Worm (Caenorhabditis elegans) whole organism, L1 larva: ENCODE results near the gene clec-38.

Experiments
- egl-27 ChIP-seq, 2 experiments: fragments of 150-350 bp in 1 of 2; sonication (generic microtip); optimal IDR thresholded peaks; 3 replicates each; lab custom pipeline; 2017 to 2018; ENCODE audit warnings: missing biosample characterization in 2 of 2, missing genetic modification characterization in 2 of 2, missing genetic modification reagents in 2 of 2
- fkh-4 ChIP-seq: sonication (generic microtip); optimal IDR thresholded peaks from 2 replicates; lab custom pipeline; 2016; ENCODE audit warnings: missing compliant biosample characterization, missing genetic modification characterization, borderline replicate concordance
- lin-35 ChIP-seq, 2 experiments: fragments of 150-350 bp; optimal IDR thresholded peaks; 2 replicates each; lab custom pipeline; 2014; ENCODE audit warnings: missing biosample characterization in 2 of 2, missing genetic modification characterization in 2 of 2, missing genetic modification reagents in 2 of 2
- lin-39 ChIP-seq: fragments of 150-350 bp; optimal IDR thresholded peaks from 2 replicates; lab custom pipeline; 2014; ENCODE audit warnings: missing biosample characterization, missing genetic modification reagents, missing genetic modification characterization
- nhr-11 ChIP-seq: fragments of 150-350 bp; optimal IDR thresholded peaks from 2 replicates; lab custom pipeline; 2014; ENCODE audit warnings: missing biosample characterization, missing genetic modification characterization
- nhr-76 ChIP-seq: sonication (generic microtip); optimal IDR thresholded peaks from 2 replicates; lab custom pipeline; 2017; ENCODE audit warnings: missing biosample characterization, missing genetic modification characterization
- zag-1 ChIP-seq: fragments of 150-350 bp; optimal IDR thresholded peaks from 2 replicates; lab custom pipeline; 2014; ENCODE audit warnings: missing biosample characterization, missing genetic modification characterization
- zip-4 ChIP-seq: fragments of 200-800 bp; sonication (Bioruptor generic); optimal IDR thresholded peaks from 2 replicates; lab custom pipeline; 2018; ENCODE audit warnings: mild to moderate bottlenecking, missing genetic modification characterization, moderate library complexity, missing compliant biosample characterization

DNA sequence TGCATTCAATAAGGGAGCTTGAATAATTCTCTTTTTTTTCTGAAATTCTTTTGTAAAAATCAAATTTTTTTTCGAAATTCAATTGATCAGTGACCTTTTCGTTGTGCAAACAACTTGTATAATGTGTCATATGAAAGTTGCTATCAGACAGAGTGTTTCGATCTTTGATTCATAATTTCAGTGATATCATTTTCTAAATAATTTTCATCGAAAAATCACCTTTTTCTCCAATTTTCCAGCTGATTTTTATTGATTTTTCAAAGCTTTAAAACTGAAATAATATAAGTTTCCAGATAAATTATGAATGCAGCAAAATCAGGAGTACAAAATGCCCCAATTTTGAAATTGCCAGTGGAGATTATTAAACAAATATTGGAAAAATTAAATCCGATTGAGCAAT, 7.0 kb downstream of the clec-38 start, which contains the start of gene fbxa-127:
- no peak for TF ChIP-seq lin-39 (tag; lab: Kevin White, UChicago)
- TF ChIP-seq nhr-11 (tag; lab: Kevin White, UChicago), result no peak
- TF ChIP-seq nhr-76 (tag; lab: Kevin White, UChicago), result no peak
- TF ChIP-seq zag-1 (tag; lab: Kevin White, UChicago), result no peak
- no peak for TF ChIP-seq lin-35 (GFP tag; optimal IDR thresholded peaks at IDR 0.05; lab: Kevin White, UChicago)
- no peak for TF ChIP-seq zip-4 (GFP tag; lab: Kevin White, UChicago)
- no peak for TF ChIP-seq egl-27 (tag; optimal IDR thresholded peaks at IDR 0.05; lab: Kevin White, UChicago)
- TF ChIP-seq fkh-4, result no peak
